Fruit fly (Drosophila melanogaster): ENCODE results near the gene Cph.
A peak's percentile ranks its signal among the peaks of the same experiment; 100 is the strongest.

The Cph gene

DNA sequence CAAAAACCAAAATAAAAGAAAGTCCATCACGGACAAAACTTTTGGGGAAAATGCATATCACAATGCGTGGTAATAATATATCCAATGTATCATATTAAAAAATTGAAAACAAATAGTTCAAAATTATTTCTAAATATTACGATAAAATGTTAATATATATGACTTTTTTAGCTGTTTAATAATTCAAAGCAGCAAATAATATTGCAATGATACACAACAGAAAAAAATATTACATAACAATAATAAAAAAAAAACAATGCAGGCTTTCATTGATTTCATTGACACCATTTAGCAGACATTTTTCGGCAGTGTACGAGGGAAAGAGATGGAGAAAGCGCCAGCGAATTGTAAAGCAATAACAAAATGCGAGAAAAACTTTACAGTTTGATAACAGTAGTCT is 42.7 kb upstream of the Cph start (continued):
- peak; percentile 67 for TF ChIP-seq dmrt99B (tag; optimal IDR thresholded peaks at IDR 0.05)
- no peak for TF ChIP-seq Hsf (GFP tag; optimal IDR thresholded peaks at IDR 0.05)
- peak; percentile 80 for TF ChIP-seq gem (tag; optimal IDR thresholded peaks at IDR 0.05)
- TF ChIP-seq Scr (GFP tag; IDR thresholded peaks at IDR 0.05; ENCODE audit: partially characterized antibody): no peak
- no peak for TF ChIP-seq CG1792 (GFP tag; optimal IDR thresholded peaks at IDR 0.05)
- TF ChIP-seq CG7839 (tag; optimal IDR thresholded peaks at IDR 0.05): peak; percentile 49
- no peak for TF ChIP-seq NfI (GFP tag; optimal IDR thresholded peaks at IDR 0.05)
- TF ChIP-seq CG14965 (GFP tag; optimal IDR thresholded peaks at IDR 0.05; ENCODE audit: borderline replicate concordance): no peak
- TF ChIP-seq CG4617 (GFP tag; optimal IDR thresholded peaks at IDR 0.05; ENCODE audit: borderline replicate concordance): peak; percentile 29
- no peak for TF ChIP-seq ase (GFP tag; IDR thresholded peaks at IDR 0.05)
- TF ChIP-seq CG11504 (tag; optimal IDR thresholded peaks at IDR 0.05): peak; percentile 74
- TF ChIP-seq Med (GFP tag): peak; percentile 1
- TF ChIP-seq Gug (GFP tag; IDR thresholded peaks at IDR 0.05): no peak
- no peak for TF ChIP-seq HLH4C (GFP tag; IDR thresholded peaks at IDR 0.05; ENCODE audit: partially characterized antibody)
- no peak for TF ChIP-seq corto (GFP tag; optimal IDR thresholded peaks at IDR 0.05)
- TF ChIP-seq nerfin-1 (tag; optimal IDR thresholded peaks at IDR 0.05): no peak
- TF ChIP-seq her (GFP tag; optimal IDR thresholded peaks at IDR 0.05): no peak
- TF ChIP-seq ATbp (GFP tag; optimal IDR thresholded peaks at IDR 0.05): peak; percentile 47
- peak; percentile 81 for TF ChIP-seq sens (GFP tag)
- peak; percentile 6 for TF ChIP-seq bcd (GFP tag; optimal IDR thresholded peaks at IDR 0.05)
- TF ChIP-seq sqz (GFP tag; optimal IDR thresholded peaks at IDR 0.05): no peak
- TF ChIP-seq Kr (GFP tag; optimal IDR thresholded peaks at IDR 0.05): no peak
- no peak for TF ChIP-seq pfk (GFP tag; optimal IDR thresholded peaks at IDR 0.05)
- TF ChIP-seq CG14050 (GFP tag; IDR thresholded peaks at IDR 0.05): no peak
- TF ChIP-seq Poxn (GFP tag; IDR thresholded peaks at IDR 0.05): no peak
- no peak for TF ChIP-seq CG10654 (GFP tag; optimal IDR thresholded peaks at IDR 0.05)
- TF ChIP-seq CG30020 (tag; optimal IDR thresholded peaks at IDR 0.05): no peak
- no peak for TF ChIP-seq CG11093 (GFP tag; IDR thresholded peaks at IDR 0.05)
- TF ChIP-seq CG8924 (tag; optimal IDR thresholded peaks at IDR 0.05): no peak
- no peak for TF ChIP-seq insv (GFP tag; optimal IDR thresholded peaks at IDR 0.05)
- no peak for TF ChIP-seq Lim3 (GFP tag; IDR thresholded peaks at IDR 0.05)
- TF ChIP-seq C15 (GFP tag; IDR thresholded peaks at IDR 0.05): no peak
- no peak for TF ChIP-seq CG9609 (GFP tag; optimal IDR thresholded peaks at IDR 0.05)
- peak; percentile 59 for TF ChIP-seq CG10979 (tag; optimal IDR thresholded peaks at IDR 0.05)
- TF ChIP-seq ind (GFP tag; optimal IDR thresholded peaks at IDR 0.05): peak; percentile 1
- TF ChIP-seq gcm (GFP tag; optimal IDR thresholded peaks at IDR 0.05): no peak
- TF ChIP-seq CG16815 (GFP tag; optimal IDR thresholded peaks at IDR 0.05): no peak
- no peak for TF ChIP-seq CG16813 (GFP tag; IDR thresholded peaks at IDR 0.05; ENCODE audit: partially characterized antibody)
- no peak for TF ChIP-seq eve (GFP tag; optimal IDR thresholded peaks at IDR 0.05)
- TF ChIP-seq CG17385 (GFP tag; optimal IDR thresholded peaks at IDR 0.05): peak; percentile 49
- TF ChIP-seq CG7928 (GFP tag; optimal IDR thresholded peaks at IDR 0.05): no peak
- TF ChIP-seq H15 (GFP tag; IDR thresholded peaks at IDR 0.05): no peak
- no peak for TF ChIP-seq CG17829 (tag; optimal IDR thresholded peaks at IDR 0.05)
- TF ChIP-seq pros (GFP tag; optimal IDR thresholded peaks at IDR 0.05): no peak
- no peak for TF ChIP-seq Dip3 (GFP tag; optimal IDR thresholded peaks at IDR 0.05)
- peak; percentile 38 for TF ChIP-seq PHDP (tag; optimal IDR thresholded peaks at IDR 0.05)
- no peak for TF ChIP-seq CG16779 (GFP tag; IDR thresholded peaks at IDR 0.05)
- TF ChIP-seq CG11723 (GFP tag; optimal IDR thresholded peaks at IDR 0.05): no peak
- TF ChIP-seq HmgD (GFP tag; optimal IDR thresholded peaks at IDR 0.05): no peak
- TF ChIP-seq crc (GFP tag; optimal IDR thresholded peaks at IDR 0.05): no peak
- TF ChIP-seq ap (GFP tag; IDR thresholded peaks at IDR 0.05): no peak
- peak; percentile 74; the same call in 1 of the 3 replicates for TF ChIP-seq ci (GFP tag; IDR thresholded peaks at IDR 0.05)
